Worm (Caenorhabditis elegans): Measurements from ENCODE around the gene F38A5.8.

DNA sequence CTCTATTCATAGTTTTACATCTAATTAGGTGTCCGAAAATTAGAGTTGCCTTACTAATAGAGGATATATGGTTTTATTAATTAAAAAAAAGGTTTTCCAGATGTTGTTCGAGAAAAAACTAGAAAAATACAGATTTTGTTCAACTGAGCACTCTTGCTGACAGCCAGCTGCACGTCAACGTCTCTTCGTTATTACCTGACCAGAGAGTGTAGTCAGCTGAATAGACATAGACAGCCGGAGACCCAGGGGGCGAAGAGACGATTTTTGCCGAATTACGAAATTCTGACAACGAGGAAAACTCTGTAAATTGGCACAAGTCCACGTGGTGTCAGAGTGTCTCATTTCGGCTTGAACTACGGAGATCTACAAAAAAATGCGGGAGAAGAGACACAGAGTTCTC lies 19.1 kb downstream of the F38A5.8 start:
- no peak for TF ChIP-seq ztf-11 (tag; optimal IDR thresholded peaks at IDR 0.05)
- no peak for TF ChIP-seq attf-4 (tag; optimal IDR thresholded peaks at IDR 0.05)
- no peak for TF ChIP-seq dpl-1 (GFP tag; optimal IDR thresholded peaks at IDR 0.05)
- no peak for TF ChIP-seq nhr-76 (tag; optimal IDR thresholded peaks at IDR 0.05)
- no peak for TF ChIP-seq zfp-2 (tag; optimal IDR thresholded peaks at IDR 0.05)
- no peak for TF ChIP-seq fos-1 (tag; optimal IDR thresholded peaks at IDR 0.05)
- no peak for TF ChIP-seq R02D3.7 (tag; optimal IDR thresholded peaks at IDR 0.05)
- no peak for TF ChIP-seq egl-43 (GFP tag; IDR thresholded peaks at IDR 0.05)
